Worm (Caenorhabditis elegans) whole organism, mixed stage, embryonic: ENCODE results near the gene clec-173.

Experiments
- ces-1 ChIP-seq: fragments of 150-350 bp; optimal IDR thresholded peaks from 2 replicates; lab custom pipeline; 2014; ENCODE audit warnings: missing biosample characterization, missing genetic modification reagents, missing genetic modification characterization
- elt-3 ChIP-seq: fragments of 150-350 bp; optimal IDR thresholded peaks from 2 replicates; lab custom pipeline; 2014; ENCODE audit warnings: missing biosample characterization, missing genetic modification characterization
- flh-1 ChIP-seq: fragments of 200-800 bp; sonication (Bioruptor generic); optimal IDR thresholded peaks from 2 replicates; lab custom pipeline; 2018; ENCODE audit warnings: mild to moderate bottlenecking, missing genetic modification characterization, moderate library complexity, missing compliant biosample characterization
- lin-32 ChIP-seq: fragments of 200-800 bp; sonication (Bioruptor generic); optimal IDR thresholded peaks from 2 replicates; lab custom pipeline; 2018; ENCODE audit warnings: mild to moderate bottlenecking, missing genetic modification characterization, missing compliant biosample characterization
- lsy-2 ChIP-seq: fragments of 150-350 bp; optimal IDR thresholded peaks from 2 replicates; lab custom pipeline; 2014; ENCODE audit warnings: missing biosample characterization, missing genetic modification characterization
- nhr-12 ChIP-seq: fragments of 150-350 bp; optimal IDR thresholded peaks from 2 replicates; lab custom pipeline; 2014; ENCODE audit warnings: missing biosample characterization, missing genetic modification characterization
- nhr-237 ChIP-seq: fragments of 150-350 bp; optimal IDR thresholded peaks from 2 replicates; lab custom pipeline; 2014; ENCODE audit warnings: missing biosample characterization, missing genetic modification characterization
- snpc-4 ChIP-seq: fragments of 150-350 bp; optimal IDR thresholded peaks from 2 replicates; lab custom pipeline; 2014; ENCODE audit warnings: missing biosample characterization, missing genetic modification characterization
- unc-39 ChIP-seq: fragments of 150-350 bp; optimal IDR thresholded peaks from 2 replicates; lab custom pipeline; 2014; ENCODE audit warnings: missing biosample characterization, missing genetic modification characterization
- unc-62 ChIP-seq: fragments of 150-350 bp; optimal IDR thresholded peaks from 2 replicates; lab custom pipeline; 2014; ENCODE audit warnings: missing biosample characterization, missing genetic modification reagents, missing genetic modification characterization

DNA sequence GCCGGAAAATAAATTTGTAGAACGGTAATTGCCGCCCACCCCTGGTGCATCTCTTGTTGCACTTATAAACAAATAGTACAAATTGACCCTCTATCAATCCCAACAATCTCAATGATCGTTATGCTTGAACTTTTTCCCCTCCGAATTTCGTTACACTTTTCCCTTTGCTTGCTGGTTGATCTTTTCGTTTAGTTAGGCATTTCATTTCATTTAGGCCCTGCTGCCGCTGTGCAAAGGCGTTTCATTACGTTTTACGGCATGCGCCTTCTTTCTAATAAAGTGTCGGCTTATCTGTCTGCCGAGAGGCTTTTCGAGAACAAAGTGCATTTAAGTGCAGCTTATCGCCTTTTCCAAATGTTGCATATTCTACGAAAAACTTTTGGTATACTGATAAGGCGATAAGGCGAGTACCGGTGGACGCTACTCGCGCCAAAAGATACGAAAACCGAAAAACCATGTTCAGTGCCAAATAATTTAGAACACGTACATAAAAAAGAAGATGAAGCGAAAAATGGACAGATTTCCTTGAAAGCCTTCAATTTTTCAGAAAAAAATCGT, 43.3 kb upstream of the clec-173 start:
- TF ChIP-seq snpc-4 (tag; lab: Kevin White, UChicago) (no peak), unc-62 (GFP tag; lab: Kevin White, UChicago) (no peak), elt-3 (no peak), nhr-237 (tag; lab: Kevin White, UChicago) (no peak), unc-39 (tag; lab: Kevin White, UChicago) (no peak), lin-32 (GFP tag; lab: Kevin White, UChicago) (no peak), nhr-12 (no peak), flh-1 (GFP tag; lab: Kevin White, UChicago) (no peak), lsy-2 (no peak), ces-1 (GFP tag; lab: Kevin White, UChicago) (no peak)
